Worm (Caenorhabditis elegans): ENCODE data around the gene srbc-10.

The srbc-10 gene

DNA sequence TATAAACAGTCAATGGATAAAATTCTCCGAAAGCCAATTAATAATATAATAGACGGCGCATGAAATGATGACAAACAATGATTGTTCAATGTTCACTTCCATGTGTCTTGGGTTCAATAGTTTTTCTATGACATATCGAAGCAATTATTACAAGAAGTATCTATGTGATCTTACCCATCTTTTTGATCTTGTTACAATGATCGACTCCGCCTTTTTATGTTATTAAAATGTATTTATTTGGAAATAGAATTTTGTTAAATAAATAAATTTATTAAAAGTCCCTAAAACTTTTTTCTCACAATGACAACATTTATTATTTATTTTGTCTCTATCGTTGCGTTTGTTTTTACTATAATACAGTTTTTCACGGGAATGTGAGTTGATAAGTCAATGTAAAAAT lies 37.0 kb upstream of the srbc-10 start, which contains the start of gene swt-2:
TSS of gene swt-2 (plus strand) at position 301 of the 400 bp plus-strand sequence.
- TF ChIP-seq lin-29 (GFP tag; IDR thresholded peaks at IDR 0.05) (no peak), hmg-1.1 (GFP tag; IDR thresholded peaks at IDR 0.05) (no peak), skn-1 (tag; optimal IDR thresholded peaks at IDR 0.05) (no peak), nhr-48 (tag; optimal IDR thresholded peaks at IDR 0.05) (no peak), spr-3 (GFP tag; optimal IDR thresholded peaks at IDR 0.05) (no peak)

DNA sequence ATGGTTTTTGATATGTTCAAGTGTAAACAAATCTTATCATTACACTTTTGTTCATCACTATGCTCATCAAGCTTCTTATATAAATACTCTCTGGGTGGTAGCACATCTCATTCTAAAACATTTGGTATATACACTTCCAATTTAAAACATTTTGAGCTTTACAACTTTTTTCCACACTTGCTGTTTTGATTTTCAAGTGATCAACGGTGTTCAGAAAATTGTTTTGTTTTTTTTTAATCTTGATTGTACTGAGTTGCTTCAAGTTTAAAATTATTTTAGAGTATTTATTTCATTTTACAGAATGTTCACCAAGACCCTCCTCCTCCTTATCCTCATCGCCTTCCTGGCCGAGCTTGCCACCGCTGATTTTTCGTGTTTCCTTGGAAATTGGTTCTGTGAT lies 36.0 kb upstream of the srbc-10 start, which contains the start of gene C54F6.5:
TSS of gene C54F6.5 (plus strand) at position 301 of the 400 bp plus-strand sequence.
- no peak for TF ChIP-seq ctbp-1 (GFP tag; IDR thresholded peaks at IDR 0.05)
- TF ChIP-seq lim-7 (GFP tag; IDR thresholded peaks at IDR 0.05), result no peak
- TF ChIP-seq saeg-2 (GFP tag; IDR thresholded peaks at IDR 0.05), result no peak
- TF ChIP-seq T20F7.1 (GFP tag; optimal IDR thresholded peaks at IDR 0.05), result no peak
- no peak for TF ChIP-seq set-16 (GFP tag; IDR thresholded peaks at IDR 0.05)
- no peak for TF ChIP-seq F10B5.3 (tag; optimal IDR thresholded peaks at IDR 0.05)
- TF ChIP-seq zfp-2 (tag; optimal IDR thresholded peaks at IDR 0.05), result no peak
- no peak for TF ChIP-seq madf-9 (GFP tag; conservative IDR thresholded peaks at IDR 0.05)
- TF ChIP-seq mep-1 (tag; optimal IDR thresholded peaks at IDR 0.05), result no peak
- no peak for TF ChIP-seq ama-1 (optimal IDR thresholded peaks at IDR 0.05)
- TF ChIP-seq zag-1 (tag; optimal IDR thresholded peaks at IDR 0.05), result no peak
- TF ChIP-seq pha-4 (GFP tag; IDR thresholded peaks at IDR 0.05), result no peak
- TF ChIP-seq pha-4 (tag; optimal IDR thresholded peaks at IDR 0.05), result no peak
- no peak for TF ChIP-seq unc-130 (GFP tag; optimal IDR thresholded peaks at IDR 0.05)
- TF ChIP-seq F44E2.7 (GFP tag; IDR thresholded peaks at IDR 0.05), result no peak
- TF ChIP-seq nhr-102 (tag; optimal IDR thresholded peaks at IDR 0.05), result no peak
- no peak for TF ChIP-seq ceh-20 (GFP tag; IDR thresholded peaks at IDR 0.05)
- TF ChIP-seq nhr-77 (tag; optimal IDR thresholded peaks at IDR 0.05), result no peak
- no peak for TF ChIP-seq R02D3.7 (tag; optimal IDR thresholded peaks at IDR 0.05)

DNA sequence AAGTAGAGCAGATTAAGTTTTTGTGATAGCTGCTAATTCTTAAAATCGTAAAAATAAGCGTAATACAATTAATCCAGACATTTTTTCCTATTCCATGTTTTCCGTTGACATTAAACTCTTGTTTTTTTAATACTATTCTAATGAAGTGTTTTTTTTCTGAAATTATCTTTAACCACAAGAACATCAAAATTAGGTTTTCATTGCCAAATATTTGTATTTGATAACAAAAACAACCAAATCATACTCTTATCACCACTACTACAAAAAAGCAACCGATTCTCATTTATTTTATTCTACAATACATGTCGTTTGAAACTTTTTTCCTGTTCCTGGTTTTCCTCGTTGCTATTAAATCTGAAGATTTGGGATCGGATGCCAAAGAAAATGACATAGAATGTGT lies 34.3 kb upstream of the srbc-10 start, which contains the start of gene C54F6.17:
TSS of gene C54F6.17 (plus strand) at position 301 of the 400 bp plus-strand sequence.
- no peak for TF ChIP-seq lin-29 (GFP tag; IDR thresholded peaks at IDR 0.05)
- TF ChIP-seq daf-8 (GFP tag; IDR thresholded peaks at IDR 0.05), result no peak
- no peak for TF ChIP-seq egl-43 (GFP tag; IDR thresholded peaks at IDR 0.05)
- TF ChIP-seq F26F4.8 (GFP tag; conservative IDR thresholded peaks at IDR 0.05), result no peak
- TF ChIP-seq ceh-28 (tag; optimal IDR thresholded peaks at IDR 0.05), result no peak
- no peak for TF ChIP-seq madf-5 (GFP tag; IDR thresholded peaks at IDR 0.05)
- TF ChIP-seq dmd-9 (GFP tag; IDR thresholded peaks at IDR 0.05), result no peak
- TF ChIP-seq ceh-82 (tag; optimal IDR thresholded peaks at IDR 0.05), result no peak
- no peak for TF ChIP-seq T26A8.4 (GFP tag; IDR thresholded peaks at IDR 0.05)
- no peak for TF ChIP-seq mxl-3 (GFP tag; optimal IDR thresholded peaks at IDR 0.05)

DNA sequence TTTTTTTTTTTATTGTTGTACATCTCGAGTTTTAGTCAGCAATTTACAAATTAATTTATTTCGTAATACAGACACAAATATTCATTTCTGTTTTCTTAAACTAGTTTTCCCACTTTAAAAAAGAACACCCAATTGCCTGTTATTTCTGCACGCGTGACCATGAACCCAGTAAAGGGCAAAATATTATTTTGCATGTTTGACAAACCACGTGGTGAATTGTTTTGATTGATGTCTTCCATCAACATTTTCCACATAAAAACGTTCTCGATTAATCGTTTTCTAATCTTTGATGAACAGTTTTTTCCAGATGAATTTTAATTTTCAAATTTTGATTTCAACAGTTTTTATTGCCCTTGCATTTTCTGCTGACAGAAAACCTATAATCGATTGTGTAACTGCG lies 32.9 kb upstream of the srbc-10 start, which contains the start of gene C54F6.18:
TSS of gene C54F6.18 (plus strand) at position 301 of the 400 bp plus-strand sequence.
- TF ChIP-seq aha-1 (tag), result no peak
- no peak for TF ChIP-seq mes-2 (tag; optimal IDR thresholded peaks at IDR 0.05; ENCODE audit: poor library complexity, severe bottlenecking)
- no peak for TF ChIP-seq ama-1 (optimal IDR thresholded peaks at IDR 0.05)
- no peak for TF ChIP-seq T20F7.1 (GFP tag; optimal IDR thresholded peaks at IDR 0.05)
- TF ChIP-seq daf-8 (GFP tag; IDR thresholded peaks at IDR 0.05), result no peak
- TF ChIP-seq nhr-237 (tag; optimal IDR thresholded peaks at IDR 0.05), result no peak
- no peak for TF ChIP-seq lin-1 (GFP tag; IDR thresholded peaks at IDR 0.05)
- no peak for TF ChIP-seq ces-1 (GFP tag; optimal IDR thresholded peaks at IDR 0.05)
